Fruit fly (Drosophila melanogaster) whole organism, embryonic: ENCODE data around the gene Pcyt1.
A peak's percentile ranks its signal among the peaks of the same experiment; 100 is the strongest.

Source experiments
- Atf3 ChIP-seq: fragments of 200-800 bp; sonication (Bioruptor generic); optimal IDR thresholded peaks from 3 replicates; lab custom pipeline; 2016; ENCODE audit warnings: missing biosample characterization, missing genetic modification characterization
- Bgb ChIP-seq: fragments of 200-800 bp; sonication (Bioruptor generic); IDR thresholded peaks from 2 replicates; pipeline ENCODE4 v1.3.6; 2022; ENCODE audit warnings: missing biosample characterization, missing genetic modification characterization; ENCODE audit not compliant: partially characterized antibody
- BtbVII ChIP-seq: fragments of 200-800 bp; sonication (Bioruptor generic); optimal IDR thresholded peaks from 3 replicates; lab custom pipeline; 2017; ENCODE audit warnings: missing biosample characterization, mild to moderate bottlenecking, missing genetic modification characterization
- CG10209 ChIP-seq: fragments of 200-800 bp; sonication (Bioruptor generic); optimal IDR thresholded peaks from 3 replicates; lab custom pipeline; 2017; ENCODE audit warnings: missing biosample characterization, mild to moderate bottlenecking, missing genetic modification characterization, missing genetic modification reagents
- CG11560 ChIP-seq: fragments of 200-800 bp; sonication (Bioruptor generic); IDR thresholded peaks from 3 replicates; pipeline ENCODE4 v1.3.6; 2022; ENCODE audit warnings: missing biosample characterization, missing genetic modification characterization
- CG13287 ChIP-seq: fragments of 200-800 bp; sonication (Bioruptor generic); IDR thresholded peaks from 2 replicates; pipeline ENCODE4 v1.3.6; 2022; ENCODE audit warnings: missing biosample characterization, missing genetic modification characterization; ENCODE audit not compliant: partially characterized antibody
- CG15073 ChIP-seq: fragments of 200-800 bp; sonication (Bioruptor generic); optimal IDR thresholded peaks from 2 replicates; lab custom pipeline; 2016; ENCODE audit warnings: missing biosample characterization, missing genetic modification characterization
- CG15479 ChIP-seq: fragments of 200-800 bp; sonication (Bioruptor generic); optimal IDR thresholded peaks from 3 replicates; lab custom pipeline; 2019; ENCODE audit warnings: missing biosample characterization, mild to moderate bottlenecking, missing genetic modification characterization, moderate library complexity
- CG15514 ChIP-seq: fragments of 200-800 bp; sonication (Bioruptor generic); optimal IDR thresholded peaks from 3 replicates; lab custom pipeline; 2017; ENCODE audit warnings: missing biosample characterization, missing genetic modification characterization, mild to moderate bottlenecking, moderate library complexity, missing genetic modification reagents
- CG16863 ChIP-seq: fragments of 200-800 bp; sonication (Bioruptor generic); optimal IDR thresholded peaks from 3 replicates; lab custom pipeline; 2016; ENCODE audit warnings: missing biosample characterization, missing genetic modification characterization
- CG17186 ChIP-seq: fragments of 200-800 bp; sonication (Bioruptor generic); optimal IDR thresholded peaks from 3 replicates; lab custom pipeline; 2017; ENCODE audit warnings: missing biosample characterization, missing genetic modification reagents, missing genetic modification characterization
- CG31441 ChIP-seq: fragments of 200-800 bp; sonication (Bioruptor generic); IDR thresholded peaks from 2 replicates; pipeline ENCODE4 v1.3.6; 2022; ENCODE audit warnings: missing biosample characterization, missing genetic modification characterization
- CG32532 ChIP-seq: fragments of 200-800 bp; sonication (Bioruptor generic); IDR thresholded peaks from 2 replicates; pipeline ENCODE4 v1.3.6; 2022; ENCODE audit warnings: missing biosample characterization, missing genetic modification characterization
- CG33557 ChIP-seq: fragments of 200-800 bp; sonication (Bioruptor generic); optimal IDR thresholded peaks from 2 replicates; lab custom pipeline; 2019; ENCODE audit warnings: missing biosample characterization, mild to moderate bottlenecking, missing genetic modification characterization, moderate library complexity
- CG34422 ChIP-seq: fragments of 200-800 bp; sonication (Bioruptor generic); IDR thresholded peaks from 3 replicates; pipeline ENCODE4 v1.3.6; 2022; ENCODE audit warnings: missing biosample characterization, missing genetic modification characterization
- CG4424 ChIP-seq: fragments of 200-800 bp; sonication (Bioruptor generic); optimal IDR thresholded peaks from 3 replicates; lab custom pipeline; 2016; ENCODE audit warnings: missing biosample characterization, missing genetic modification characterization
- CG4730 ChIP-seq: fragments of 200-800 bp; sonication (Bioruptor generic); IDR thresholded peaks from 2 replicates; pipeline ENCODE4 v1.3.6; 2022; ENCODE audit warnings: missing biosample characterization, missing genetic modification characterization
- CG6791 ChIP-seq: fragments of 200-800 bp; sonication (Bioruptor generic); IDR thresholded peaks from 3 replicates; pipeline ENCODE4 v1.3.6; 2022; ENCODE audit warnings: missing biosample characterization, missing genetic modification characterization; ENCODE audit not compliant: partially characterized antibody
- CG6854 ChIP-seq: fragments of 200-800 bp; sonication (Bioruptor generic); optimal IDR thresholded peaks from 3 replicates; lab custom pipeline; 2017; ENCODE audit warnings: missing biosample characterization, mild to moderate bottlenecking, missing genetic modification characterization
- CG7963 ChIP-seq: fragments of 200-800 bp; sonication (Bioruptor generic); IDR thresholded peaks from 3 replicates; pipeline ENCODE4 v1.3.6; 2022; ENCODE audit warnings: missing biosample characterization, missing genetic modification characterization; ENCODE audit not compliant: partially characterized antibody
- CG9437 ChIP-seq: fragments of 200-800 bp; sonication (Bioruptor generic); optimal IDR thresholded peaks from 2 replicates; lab custom pipeline; 2018; ENCODE audit warnings: missing biosample characterization, mild to moderate bottlenecking, missing genetic modification characterization
- Eip74EF ChIP-seq, 2 experiments: fragments of 200-800 bp in 1 of 2; fragments of >200 bp in 1 of 2; sonication (Bioruptor generic) in 1 of 2; optimal IDR thresholded peaks; 2 replicates each; lab custom pipeline; 2017 to 2019; ENCODE audit warnings: missing biosample characterization in 2 of 2, missing genetic modification characterization in 2 of 2, mild to moderate bottlenecking in 1 of 2, moderate library complexity in 1 of 2
- Hey ChIP-seq: fragments of 200-800 bp; sonication (Bioruptor generic); optimal IDR thresholded peaks from 3 replicates; lab custom pipeline; 2018; ENCODE audit warnings: missing biosample characterization, mild to moderate bottlenecking, missing genetic modification characterization
- Lhr ChIP-seq: fragments of 200-800 bp; sonication (Bioruptor generic); optimal IDR thresholded peaks from 3 replicates; lab custom pipeline; 2017; ENCODE audit warnings: mild to moderate bottlenecking, missing biosample characterization, missing genetic modification reagents, missing genetic modification characterization
- Lim3 ChIP-seq: fragments of 200-800 bp; sonication (Bioruptor generic); IDR thresholded peaks from 2 replicates; pipeline ENCODE4 v1.3.6; 2022; ENCODE audit warnings: missing biosample characterization, missing genetic modification characterization
- MESR4 ChIP-seq: fragments of 200-800 bp; sonication (Bioruptor generic); optimal IDR thresholded peaks from 2 replicates; lab custom pipeline; 2018; ENCODE audit warnings: missing biosample characterization, mild to moderate bottlenecking, missing genetic modification characterization, moderate library complexity
- Mad ChIP-seq: fragments of 200-800 bp; sonication (Bioruptor generic); optimal IDR thresholded peaks from 2 replicates; lab custom pipeline; 2016; ENCODE audit warnings: missing biosample characterization, missing genetic modification characterization
- Sox100B ChIP-seq: fragments of 200-800 bp; sonication (Bioruptor generic); optimal IDR thresholded peaks from 3 replicates; lab custom pipeline; 2018; ENCODE audit warnings: missing biosample characterization, mild to moderate bottlenecking, missing genetic modification characterization
- Vsx1 ChIP-seq: fragments of 200-800 bp; sonication (Bioruptor generic); optimal IDR thresholded peaks from 2 replicates; lab custom pipeline; 2017; ENCODE audit warnings: missing biosample characterization, mild to moderate bottlenecking, missing genetic modification characterization, missing genetic modification reagents
- Xbp1 ChIP-seq: fragments of 200-800 bp; sonication (Bioruptor generic); optimal IDR thresholded peaks from 3 replicates; lab custom pipeline; 2016; ENCODE audit warnings: missing biosample characterization, mild to moderate bottlenecking, missing genetic modification characterization
- ab ChIP-seq: fragments of 200-800 bp; sonication (Bioruptor generic); optimal IDR thresholded peaks from 2 replicates; lab custom pipeline; 2016; ENCODE audit warnings: missing biosample characterization, missing genetic modification characterization
- bigmax ChIP-seq: fragments of 200-800 bp; sonication (Bioruptor generic); optimal IDR thresholded peaks from 2 replicates; lab custom pipeline; 2018; ENCODE audit warnings: missing biosample characterization, mild to moderate bottlenecking, missing genetic modification characterization
- bsh ChIP-seq, 2 experiments: fragments of 200-800 bp; sonication (Bioruptor generic); optimal IDR thresholded peaks; 2 replicates each; lab custom pipeline; 2017 to 2018; ENCODE audit warnings: mild to moderate bottlenecking in 2 of 2, missing biosample characterization in 2 of 2, missing genetic modification characterization in 2 of 2, moderate library complexity in 1 of 2
- crol ChIP-seq: fragments of 200-800 bp; sonication (Bioruptor generic); IDR thresholded peaks from 2 replicates; pipeline ENCODE4 v1.3.6; 2022; ENCODE audit warnings: missing biosample characterization, missing genetic modification characterization
- crp ChIP-seq, 2 experiments: fragments of 200-800 bp; sonication (Bioruptor generic); optimal IDR thresholded peaks; 2 replicates in 1 of 2; 3 replicates in 1 of 2; lab custom pipeline; 2017; ENCODE audit warnings: missing biosample characterization in 2 of 2, missing genetic modification characterization in 2 of 2, mild to moderate bottlenecking in 1 of 2, moderate library complexity in 1 of 2
- ems ChIP-seq: fragments of 200-800 bp; sonication (Bioruptor generic); optimal IDR thresholded peaks from 3 replicates; lab custom pipeline; 2016; ENCODE audit warnings: missing biosample characterization, missing genetic modification characterization
- ewg ChIP-seq: fragments of 200-800 bp; sonication (Bioruptor generic); optimal IDR thresholded peaks from 3 replicates; lab custom pipeline; 2017; ENCODE audit warnings: mild to moderate bottlenecking, missing biosample characterization, missing genetic modification reagents, missing genetic modification characterization
- fu2 ChIP-seq: fragments of 200-800 bp; sonication (Bioruptor generic); optimal IDR thresholded peaks from 2 replicates; lab custom pipeline; 2016; ENCODE audit warnings: missing biosample characterization, missing genetic modification characterization
- her ChIP-seq: fragments of 200-800 bp; sonication (Bioruptor generic); optimal IDR thresholded peaks from 2 replicates; lab custom pipeline; 2016; ENCODE audit warnings: missing biosample characterization, missing genetic modification characterization
- inv ChIP-seq: fragments of 200-800 bp; sonication (Bioruptor generic); IDR thresholded peaks from 2 replicates; pipeline ENCODE4 v1.3.6; 2022; ENCODE audit warnings: missing biosample characterization, missing genetic modification characterization; ENCODE audit not compliant: partially characterized antibody
- odd ChIP-seq: fragments of 200-800 bp; sonication (Bioruptor generic); optimal IDR thresholded peaks from 2 replicates; lab custom pipeline; 2017; ENCODE audit warnings: missing biosample characterization, mild to moderate bottlenecking, missing genetic modification characterization
- pb ChIP-seq: fragments of 200-800 bp; sonication (Bioruptor generic); optimal IDR thresholded peaks from 3 replicates; lab custom pipeline; 2016; ENCODE audit warnings: missing biosample characterization, missing genetic modification characterization
- prd ChIP-seq, 3 experiments: fragments of >200 bp in 2 of 3; fragments of 200-800 bp in 1 of 3; sonication (Bioruptor generic) in 1 of 3; optimal IDR thresholded peaks in 2 of 3; IDR thresholded peaks in 1 of 3; 2 replicates in 2 of 3; 3 replicates in 1 of 3; pipeline versions ENCODE4 v1.3.6 to Lab custom; 2017 to 2022; ENCODE audit warnings: missing biosample characterization in 1 of 3, missing genetic modification characterization in 1 of 3
- ranshi ChIP-seq: fragments of 200-800 bp; sonication (Bioruptor generic); IDR thresholded peaks from 2 replicates; pipeline ENCODE4 v1.3.6; 2022; ENCODE audit warnings: missing biosample characterization, missing genetic modification characterization
- slp2 ChIP-seq: fragments of 200-800 bp; sonication (Bioruptor generic); optimal IDR thresholded peaks from 2 replicates; lab custom pipeline; 2016; ENCODE audit warnings: missing biosample characterization, missing genetic modification characterization
- trem ChIP-seq: fragments of 200-800 bp; optimal IDR thresholded peaks from 3 replicates; lab custom pipeline; 2019; ENCODE audit warnings: missing biosample characterization, mild to moderate bottlenecking, missing genetic modification characterization, moderate library complexity
- vfl ChIP-seq: fragments of 200-800 bp; sonication (Bioruptor generic); optimal IDR thresholded peaks from 2 replicates; lab custom pipeline; 2016; ENCODE audit warnings: missing biosample characterization, missing genetic modification characterization
- wek ChIP-seq: fragments of 200-800 bp; sonication (Bioruptor generic); optimal IDR thresholded peaks from 3 replicates; lab custom pipeline; 2018; ENCODE audit warnings: missing biosample characterization, mild to moderate bottlenecking, missing genetic modification characterization, moderate library complexity

Gene Pcyt1

DNA sequence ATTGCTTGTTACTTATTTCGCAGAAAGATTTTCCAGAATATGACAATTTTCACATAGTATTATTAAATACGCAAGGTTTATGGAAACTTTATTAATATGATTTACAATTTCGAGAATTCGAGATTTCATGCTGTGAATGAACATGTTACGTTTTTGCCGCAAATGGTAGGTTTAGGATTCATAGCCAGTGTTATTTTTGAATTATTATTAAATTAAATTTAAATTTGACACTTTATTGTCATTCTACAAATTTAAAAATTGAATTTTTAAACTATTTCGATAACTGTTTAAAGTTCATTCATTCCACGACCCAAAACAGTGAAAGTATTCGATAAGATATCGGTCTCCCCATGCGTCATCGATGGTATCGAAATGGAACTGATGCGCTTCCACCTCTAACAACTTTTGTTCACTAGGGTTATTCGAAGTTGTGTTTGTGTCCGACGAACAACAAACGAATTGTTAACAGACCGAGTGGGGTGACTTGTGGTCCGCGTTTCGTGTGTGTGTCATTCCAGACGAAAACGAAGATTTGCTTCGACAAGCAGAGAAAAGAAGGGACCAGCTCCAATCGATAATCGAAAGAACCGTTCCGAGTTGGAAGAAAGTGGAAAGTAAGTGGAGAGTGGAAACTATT lies at the start of gene Pcyt1, which contains the start of gene CG32313 (continued):
- TF ChIP-seq her (GFP tag; lab: Kevin White, UChicago) (peak; percentile 41), Sox100B (GFP tag; lab: Kevin White, UChicago) (no peak), CG4730 (no peak), CG16863 (GFP tag; lab: Kevin White, UChicago) (no peak), CG4424 (GFP tag; lab: Kevin White, UChicago) (peak; percentile 6), crol (GFP tag; lab: Robert Waterston, UW) (no peak), CG32532 (GFP tag; lab: Robert Waterston, UW) (0 out of 2 replicates have a peak, but pooled peaks have one; percentile 5), CG6854 (GFP tag; lab: Kevin White, UChicago) (no peak), Xbp1 (GFP tag; lab: Kevin White, UChicago) (peak; percentile 21), CG15479 (GFP tag; lab: Kevin White, UChicago) (no peak), MESR4 (GFP tag; lab: Kevin White, UChicago) (peak; percentile 87), CG31441 (peak; percentile 28; the same call in 1 of the 2 replicates), ems (GFP tag; lab: Kevin White, UChicago) (peak; percentile 18), slp2 (GFP tag; lab: Kevin White, UChicago) (no peak), pb (no peak), CG34422 (GFP tag; lab: Robert Waterston, UW) (peak; percentile 61; the same call in 2 of the 3 replicates), CG13287 (GFP tag; lab: Robert Waterston, UW) (peak; percentile 91), fu2 (GFP tag; lab: Kevin White, UChicago) (peak; percentile 11), Hey (tag; lab: Kevin White, UChicago) (no peak), Eip74EF (GFP tag; optimal IDR thresholded peaks at IDR 0.05; lab: Kevin White, UChicago) (no peak), CG7963 (GFP tag; lab: Robert Waterston, UW) (peak; percentile 90), Lhr (GFP tag; lab: Kevin White, UChicago) (peak; percentile 62), CG15514 (GFP tag; lab: Kevin White, UChicago) (peak; percentile 91), Mad (peak; percentile 7), ranshi (GFP tag; lab: Robert Waterston, UW) (no peak), vfl (GFP tag; lab: Kevin White, UChicago) (no peak), CG10209 (no peak), crp (GFP tag; optimal IDR thresholded peaks at IDR 0.05; lab: Kevin White, UChicago) (no peak), prd (optimal IDR thresholded peaks at IDR 0.05; lab: Kevin White, UChicago) (no peak), prd (GFP tag; IDR thresholded peaks at IDR 0.05; lab: Robert Waterston, UW) (no peak), Atf3 (GFP tag; lab: Kevin White, UChicago) (no peak), trem (tag; lab: Kevin White, UChicago) (peak; percentile 65), ab (GFP tag; lab: Kevin White, UChicago) (no peak), Bgb (peak; percentile 94), ewg (GFP tag; lab: Kevin White, UChicago) (no peak), odd (GFP tag; lab: Kevin White, UChicago) (peak; percentile 52), CG11560 (peak; percentile 99), bigmax (GFP tag; lab: Kevin White, UChicago) (peak; percentile 73), CG15073 (GFP tag; lab: Kevin White, UChicago) (no peak), wek (GFP tag; lab: Kevin White, UChicago) (peak; percentile 86), CG6791 (peak; percentile 96), bsh (GFP tag; optimal IDR thresholded peaks at IDR 0.05; lab: Kevin White, UChicago) (peak in 1 of 2 experiments; percentile 6), CG9437 (GFP tag; lab: Kevin White, UChicago) (no peak), Lim3 (no peak), Vsx1 (no peak), CG33557 (GFP tag; lab: Kevin White, UChicago) (no peak), CG17186 (GFP tag; lab: Kevin White, UChicago) (peak; percentile 76), inv (peak; percentile 79), BtbVII (GFP tag; lab: Kevin White, UChicago) (peak; percentile 0)
